Worm (Caenorhabditis elegans) whole organism, young adult: ENCODE data around the gene K05F1.9.

ENCODE experiments used
- B0336.3 ChIP-seq: fragments of 200-800 bp; sonication (Bioruptor generic); IDR thresholded peaks from 2 replicates; pipeline ENCODE4 v1.3.6; 2022; ENCODE audit warnings: missing genetic modification characterization, missing compliant biosample characterization
- C06A6.2 ChIP-seq: fragments of 200-800 bp; sonication (Bioruptor generic); conservative IDR thresholded peaks from 2 replicates; pipeline ENCODE4 v1.3.6; 2022; ENCODE audit warnings: missing genetic modification characterization, missing compliant biosample characterization
- F33H1.4 ChIP-seq: fragments of 200-800 bp; sonication (Bioruptor generic); IDR thresholded peaks from 2 replicates; pipeline ENCODE4 v1.3.6; 2022; ENCODE audit warnings: missing genetic modification reagents, missing genetic modification characterization, missing compliant biosample characterization
- F37B4.10 ChIP-seq: fragments of 200-800 bp; sonication (Bioruptor generic); IDR thresholded peaks from 2 replicates; pipeline ENCODE4 v1.3.6; 2022; ENCODE audit warnings: missing genetic modification characterization, missing compliant biosample characterization
- F52B5.7 ChIP-seq: sonication (generic microtip); optimal IDR thresholded peaks from 2 replicates; lab custom pipeline; 2016; ENCODE audit warnings: mild to moderate bottlenecking, missing genetic modification characterization, missing compliant biosample characterization
- F57A8.1 ChIP-seq: fragments of 200-800 bp; sonication (Bioruptor generic); optimal IDR thresholded peaks from 2 replicates; lab custom pipeline; 2018; ENCODE audit warnings: mild to moderate bottlenecking, missing genetic modification characterization, moderate library complexity, missing compliant biosample characterization
- F57C9.4 ChIP-seq: sonication (generic microtip); optimal IDR thresholded peaks from 2 replicates; lab custom pipeline; 2017; ENCODE audit warnings: mild to moderate bottlenecking, missing genetic modification characterization, missing compliant biosample characterization
- K12H6.12 ChIP-seq: fragments of 200-800 bp; sonication (Bioruptor generic); optimal IDR thresholded peaks from 2 replicates; lab custom pipeline; 2018; ENCODE audit warnings: mild to moderate bottlenecking, missing genetic modification characterization, missing compliant biosample characterization
- Y53G8AR.9 ChIP-seq: fragments of 200-800 bp; sonication (Bioruptor generic); conservative IDR thresholded peaks from 2 replicates; pipeline ENCODE4 v1.3.6; 2022; ENCODE audit warnings: missing genetic modification reagents, missing genetic modification characterization, missing compliant biosample characterization
- Y67H2A.10 ChIP-seq: fragments of 200-800 bp; sonication (Bioruptor generic); conservative IDR thresholded peaks from 2 replicates; pipeline ENCODE4 v1.3.6; 2022; ENCODE audit warnings: missing genetic modification reagents, missing genetic modification characterization, missing compliant biosample characterization
- Y79H2A.3 ChIP-seq: fragments of 200-800 bp; sonication (Bioruptor generic); conservative IDR thresholded peaks from 2 replicates; pipeline ENCODE4 v1.3.6; 2022; ENCODE audit warnings: missing genetic modification reagents, missing genetic modification characterization, missing compliant biosample characterization
- akir-1 ChIP-seq: fragments of 200-800 bp; sonication (Bioruptor generic); optimal IDR thresholded peaks from 2 replicates; lab custom pipeline; 2018; ENCODE audit warnings: mild to moderate bottlenecking, missing genetic modification characterization, moderate library complexity, missing compliant biosample characterization
- aptf-2 ChIP-seq: fragments of 200-800 bp; sonication (Bioruptor generic); conservative IDR thresholded peaks from 2 replicates; pipeline ENCODE4 v1.3.6; 2022; ENCODE audit warnings: missing genetic modification reagents, missing genetic modification characterization, missing compliant biosample characterization
- bed-2 ChIP-seq: fragments of 200-800 bp; sonication (Bioruptor generic); IDR thresholded peaks from 2 replicates; pipeline ENCODE4 v1.3.6; 2022; ENCODE audit warnings: missing genetic modification reagents, missing genetic modification characterization, missing compliant biosample characterization
- cebp-1 ChIP-seq, 2 experiments: fragments of 200-800 bp in 1 of 2; sonication (Bioruptor generic) in 1 of 2; sonication (generic microtip) in 1 of 2; IDR thresholded peaks in 1 of 2; optimal IDR thresholded peaks in 1 of 2; 2 replicates each; pipeline versions ENCODE4 v1.3.6 to Lab custom; 2017 to 2022; ENCODE audit warnings: missing compliant biosample characterization in 2 of 2, missing genetic modification characterization in 2 of 2, mild to moderate bottlenecking in 1 of 2, missing genetic modification reagents in 1 of 2, moderate library complexity in 1 of 2
- ceh-40 ChIP-seq: fragments of 200-800 bp; sonication (Bioruptor generic); IDR thresholded peaks from 2 replicates; pipeline ENCODE4 v1.3.6; 2022; ENCODE audit warnings: missing genetic modification characterization, missing compliant biosample characterization
- die-1 ChIP-seq: sonication (generic microtip); optimal IDR thresholded peaks from 2 replicates; lab custom pipeline; 2016; ENCODE audit warnings: missing genotype, mild to moderate bottlenecking, missing genetic modification characterization, missing compliant biosample characterization
- egl-44 ChIP-seq: fragments of 200-800 bp; sonication (Bioruptor generic); IDR thresholded peaks from 2 replicates; pipeline ENCODE4 v1.3.6; 2022; ENCODE audit warnings: missing genetic modification reagents, missing genetic modification characterization, missing compliant biosample characterization
- egrh-3 ChIP-seq: fragments of 200-800 bp; sonication (Bioruptor generic); IDR thresholded peaks from 2 replicates; pipeline ENCODE4 v1.3.6; 2022; ENCODE audit warnings: missing genetic modification reagents, missing genetic modification characterization, missing compliant biosample characterization
- ekl-4 ChIP-seq: fragments of 200-800 bp; sonication (Bioruptor generic); IDR thresholded peaks from 2 replicates; pipeline ENCODE4 v1.3.6; 2022; ENCODE audit warnings: missing genetic modification reagents, missing genetic modification characterization, missing compliant biosample characterization
- ets-4 ChIP-seq: fragments of 200-800 bp; sonication (Bioruptor generic); optimal IDR thresholded peaks from 2 replicates; lab custom pipeline; 2018; ENCODE audit warnings: mild to moderate bottlenecking, missing genetic modification characterization, missing compliant biosample characterization
- lag-1 ChIP-seq: fragments of 200-800 bp; sonication (Bioruptor generic); IDR thresholded peaks from 2 replicates; pipeline ENCODE4 v1.3.6; 2022; ENCODE audit warnings: missing genetic modification reagents, missing genetic modification characterization, missing compliant biosample characterization
- lin-26 ChIP-seq: fragments of 200-800 bp; sonication (Bioruptor generic); IDR thresholded peaks from 2 replicates; pipeline ENCODE4 v1.3.6; 2022; ENCODE audit warnings: missing genetic modification reagents, missing genetic modification characterization, missing compliant biosample characterization
- lin-40 ChIP-seq: sonication (generic microtip); optimal IDR thresholded peaks from 2 replicates; lab custom pipeline; 2016; ENCODE audit warnings: missing genetic modification characterization, mild to moderate bottlenecking, missing compliant biosample characterization, missing genotype, missing genetic modification reagents
- lin-54 ChIP-seq: fragments of 200-800 bp; sonication (Bioruptor generic); optimal IDR thresholded peaks from 2 replicates; lab custom pipeline; 2018; ENCODE audit warnings: mild to moderate bottlenecking, missing genetic modification characterization, missing compliant biosample characterization
- mxl-1 ChIP-seq: sonication (generic microtip); optimal IDR thresholded peaks from 2 replicates; lab custom pipeline; 2016; ENCODE audit warnings: missing genetic modification characterization, missing compliant biosample characterization
- nfya-2 ChIP-seq: fragments of 200-800 bp; sonication (Bioruptor generic); IDR thresholded peaks from 2 replicates; pipeline ENCODE4 v1.3.6; 2022; ENCODE audit warnings: missing genetic modification reagents, missing genetic modification characterization, missing compliant biosample characterization
- pbrm-1 ChIP-seq: fragments of 200-800 bp; sonication (Bioruptor generic); IDR thresholded peaks from 2 replicates; pipeline ENCODE4 v1.3.6; 2022; ENCODE audit warnings: missing genetic modification reagents, missing genetic modification characterization, missing compliant biosample characterization
- repo-1 ChIP-seq: sonication (generic microtip); optimal IDR thresholded peaks from 2 replicates; lab custom pipeline; 2017; ENCODE audit warnings: mild to moderate bottlenecking, missing genetic modification characterization, missing compliant biosample characterization
- sdz-38 ChIP-seq: sonication (generic microtip); optimal IDR thresholded peaks from 2 replicates; lab custom pipeline; 2016; ENCODE audit warnings: missing genotype, missing genetic modification characterization, missing compliant biosample characterization
- sea-2 ChIP-seq: fragments of 200-800 bp; sonication (Bioruptor generic); IDR thresholded peaks from 2 replicates; pipeline ENCODE4 v1.3.6; 2022; ENCODE audit warnings: missing genetic modification characterization, missing compliant biosample characterization
- snpc-3.4 ChIP-seq: sonication (generic microtip); optimal IDR thresholded peaks from 2 replicates; lab custom pipeline; 2017; ENCODE audit warnings: missing genetic modification characterization, mild to moderate bottlenecking, missing compliant biosample characterization, antibody characterized with exemption, moderate library complexity, missing genotype, missing genetic modification reagents
- tlf-1 ChIP-seq: fragments of 200-800 bp; sonication (Bioruptor generic); optimal IDR thresholded peaks from 2 replicates; lab custom pipeline; 2018; ENCODE audit warnings: mild to moderate bottlenecking, missing genetic modification characterization, missing compliant biosample characterization
- zfh-2 ChIP-seq: fragments of 200-800 bp; sonication (Bioruptor generic); conservative IDR thresholded peaks from 2 replicates; pipeline ENCODE4 v1.3.6; 2022; ENCODE audit warnings: missing genetic modification reagents, missing genetic modification characterization, missing compliant biosample characterization
- ztf-18 ChIP-seq: sonication (generic microtip); optimal IDR thresholded peaks from 2 replicates; lab custom pipeline; 2016; ENCODE audit warnings: missing genotype, mild to moderate bottlenecking, missing genetic modification characterization, missing compliant biosample characterization

K05F1.9 gene

DNA sequence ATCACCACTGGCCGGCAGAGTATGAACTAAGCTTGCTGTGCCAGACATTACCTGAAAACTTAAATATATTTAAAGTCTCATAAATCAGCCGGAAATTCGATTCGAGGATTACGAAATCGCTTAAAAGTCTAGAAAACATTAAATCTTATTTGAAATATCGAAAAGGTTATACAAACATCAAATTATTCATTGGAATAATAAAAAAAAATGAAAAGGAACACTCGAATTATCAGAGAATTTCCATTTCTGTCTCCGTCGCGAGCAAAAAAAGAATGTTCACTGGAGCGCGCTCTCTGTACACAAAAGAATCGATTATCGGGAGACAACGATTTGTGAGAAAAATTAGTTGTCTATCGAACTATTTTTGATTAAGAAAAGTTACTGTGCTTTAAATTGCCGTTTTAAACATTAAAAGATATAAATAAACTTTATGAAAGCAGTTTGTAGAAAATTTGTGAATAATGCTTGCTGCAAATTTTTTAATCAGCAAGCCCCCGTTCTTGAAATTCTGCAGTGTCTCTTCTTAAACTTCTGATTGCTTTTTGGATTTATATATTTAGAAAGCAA lies 35.3 kb upstream of the K05F1.9 start, which contains the start of gene fzo-1 (continued):
- TF ChIP-seq akir-1 (GFP tag; lab: Kevin White, UChicago) (peak; percentile 15), die-1 (tag; lab: Kevin White, UChicago) (no peak), egl-44 (GFP tag; lab: Robert Waterston, UW) (no peak), lag-1 (GFP tag; lab: Robert Waterston, UW) (no peak), nfya-2 (GFP tag; lab: Robert Waterston, UW) (no peak), lin-54 (GFP tag; lab: Kevin White, UChicago) (no peak), ekl-4 (no peak), lin-26 (GFP tag; lab: Robert Waterston, UW) (no peak), lin-40 (no peak), mxl-1 (tag; lab: Kevin White, UChicago) (no peak), bed-2 (no peak)

DNA sequence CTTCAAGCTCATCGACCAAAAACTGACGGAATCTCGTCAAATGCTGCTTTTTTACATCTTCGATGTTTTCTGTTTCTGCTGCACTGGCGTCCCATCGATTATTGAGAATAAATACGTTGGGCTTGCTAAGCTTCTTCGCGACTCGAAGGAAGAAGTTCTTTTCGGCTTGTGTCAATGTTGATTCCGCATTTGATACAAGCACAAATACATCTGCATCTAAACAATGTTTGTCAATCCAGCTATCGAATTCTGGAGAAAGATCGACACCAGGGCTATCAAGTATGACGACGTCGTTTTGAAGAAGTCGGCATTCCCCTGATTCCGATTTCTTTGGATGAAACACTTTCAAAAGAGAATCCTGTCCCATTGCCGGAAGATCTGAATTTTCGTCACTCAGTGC lies 34.2 kb upstream of the K05F1.9 start:
- no peak for TF ChIP-seq lin-26 (GFP tag; lab: Robert Waterston, UW)
- no peak for TF ChIP-seq repo-1
- TF ChIP-seq sdz-38 (tag; lab: Kevin White, UChicago): no peak
- no peak for TF ChIP-seq F52B5.7 (tag; lab: Kevin White, UChicago)

DNA sequence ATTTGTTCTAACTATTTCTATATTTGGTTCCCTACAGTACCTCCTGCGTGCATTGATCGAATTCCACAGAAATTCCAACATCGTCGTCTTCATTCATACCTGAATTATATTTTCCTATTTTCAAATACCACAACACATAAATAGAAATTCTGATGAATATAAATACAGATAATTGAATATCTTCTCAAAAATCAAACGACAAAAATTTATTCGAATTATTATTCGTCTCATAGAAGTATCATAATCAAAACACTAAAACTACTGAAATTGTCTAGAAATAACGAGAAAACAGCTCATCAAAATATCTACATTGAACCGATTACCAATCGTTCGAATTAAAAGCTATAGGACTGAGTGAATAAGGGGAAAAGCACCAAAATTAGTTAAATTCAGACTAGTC lies 32.2 kb upstream of the K05F1.9 start, which contains the start of gene gtap-1:
gtap-1 (minus strand) TSS at position 101 of the 400 bp plus-strand sequence.
- TF ChIP-seq F37B4.10 (GFP tag; lab: Robert Waterston, UW) (no peak), snpc-3.4 (tag; lab: Kevin White, UChicago) (no peak), F57A8.1 (no peak), C06A6.2 (GFP tag; lab: Robert Waterston, UW) (no peak), tlf-1 (GFP tag; lab: Kevin White, UChicago) (no peak), cebp-1 (GFP tag; IDR thresholded peaks at IDR 0.05; lab: Robert Waterston, UW) (no peak), cebp-1 (tag; optimal IDR thresholded peaks at IDR 0.05; lab: Kevin White, UChicago) (no peak), F57C9.4 (tag; lab: Kevin White, UChicago) (no peak), lin-40 (no peak), sdz-38 (tag; lab: Kevin White, UChicago) (no peak), Y67H2A.10 (GFP tag; lab: Robert Waterston, UW) (no peak), repo-1 (no peak), ekl-4 (no peak), Y79H2A.3 (GFP tag; lab: Robert Waterston, UW) (no peak), B0336.3 (GFP tag; lab: Robert Waterston, UW) (no peak), Y53G8AR.9 (GFP tag; lab: Robert Waterston, UW) (no peak), F33H1.4 (GFP tag; lab: Robert Waterston, UW) (no peak)

DNA sequence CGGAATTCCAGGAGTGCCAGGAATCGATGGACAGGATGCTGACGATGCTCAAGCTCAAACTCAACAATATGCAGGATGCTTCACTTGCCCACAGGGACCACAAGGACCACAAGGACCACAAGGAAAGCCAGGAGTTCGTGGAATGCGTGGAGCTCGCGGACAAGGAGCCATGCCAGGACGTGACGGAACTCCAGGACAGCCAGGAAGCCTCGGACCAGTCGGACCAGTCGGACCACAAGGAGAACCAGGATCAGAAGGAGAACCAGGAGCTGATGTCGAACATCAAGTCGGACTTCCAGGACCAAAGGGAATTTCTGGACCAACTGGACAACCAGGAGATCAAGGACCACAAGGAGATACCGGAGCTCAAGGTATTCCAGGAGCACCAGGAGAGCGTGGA lies 30.4 kb upstream of the K05F1.9 start:
- TF ChIP-seq egrh-3 (GFP tag; lab: Robert Waterston, UW): peak; percentile 57; the same call in 1 of the 2 replicates
- no peak for TF ChIP-seq ets-4 (GFP tag; lab: Kevin White, UChicago)
- TF ChIP-seq sea-2 (GFP tag; lab: Robert Waterston, UW): no peak
- no peak for TF ChIP-seq ztf-18
- TF ChIP-seq pbrm-1 (GFP tag; lab: Robert Waterston, UW): no peak
- TF ChIP-seq ceh-40 (GFP tag; lab: Robert Waterston, UW): no peak
- no peak for TF ChIP-seq K12H6.12 (tag; lab: Kevin White, UChicago)
- peak; percentile 82 for TF ChIP-seq zfh-2 (GFP tag; lab: Robert Waterston, UW)
- TF ChIP-seq B0336.3 (GFP tag; lab: Robert Waterston, UW): no peak
- no peak for TF ChIP-seq aptf-2 (GFP tag; lab: Robert Waterston, UW)
